Fruit fly (Drosophila melanogaster) whole organism: ENCODE measurements around the gene Non3.

Source experiments
- Dll ChIP-seq: fragments of >200 bp; optimal IDR thresholded peaks from 2 replicates; lab custom pipeline; 2017
- EcR ChIP-seq, 2 experiments: fragments of >200 bp; optimal IDR thresholded peaks; 2 replicates each; lab custom pipeline; 2017; ENCODE audit warnings: missing biosample characterization in 2 of 2, missing genetic modification characterization in 2 of 2, missing genetic modification reagents in 2 of 2

DNA sequence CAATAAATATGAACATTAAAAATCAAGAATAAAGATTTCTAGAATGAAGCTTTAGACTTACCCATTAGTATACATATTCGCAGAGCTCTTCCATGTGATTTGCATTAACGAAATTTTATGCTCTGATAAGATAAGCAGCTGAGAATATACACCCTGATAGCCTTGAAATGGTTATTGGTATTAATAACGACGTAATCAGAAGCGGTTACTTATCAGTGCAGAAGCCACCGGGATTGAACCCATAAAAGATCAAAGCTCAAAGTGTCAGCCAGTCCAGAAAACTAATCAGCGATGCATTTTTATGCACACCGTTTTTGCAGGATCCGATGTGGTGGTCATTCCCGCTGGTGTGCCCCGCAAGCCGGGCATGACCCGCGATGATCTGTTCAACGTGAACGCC, 3.9 kb downstream of the Non3 start:
- no peak for TF ChIP-seq EcR (GFP tag; optimal IDR thresholded peaks at IDR 0.05; lab: Kevin White, UChicago)
- TF ChIP-seq Dll (lab: Kevin White, UChicago), result no peak
